Worm (Caenorhabditis elegans) whole organism, young adult: ENCODE data around the gene col-74.
A peak's percentile ranks its signal among the peaks of the same experiment; 100 is the strongest.
"Not testable (repeated sequence)": the region's sequence is repeated elsewhere in the genome, so short reads cannot be mapped to it uniquely, and the experiment has no call there.

ENCODE experiments used
- B0261.1 ChIP-seq: sonication (generic microtip); optimal IDR thresholded peaks from 2 replicates; lab custom pipeline; 2016; ENCODE audit warnings: mild to moderate bottlenecking, missing genetic modification characterization, moderate library complexity, missing compliant biosample characterization
- F10E7.11 ChIP-seq: sonication (generic microtip); optimal IDR thresholded peaks from 2 replicates; lab custom pipeline; 2017; ENCODE audit warnings: mild to moderate bottlenecking, missing genetic modification characterization, moderate library complexity, missing compliant biosample characterization
- K12H6.12 ChIP-seq: fragments of 200-800 bp; sonication (Bioruptor generic); optimal IDR thresholded peaks from 2 replicates; lab custom pipeline; 2018; ENCODE audit warnings: mild to moderate bottlenecking, missing genetic modification characterization, missing compliant biosample characterization
- ama-1 ChIP-seq, 3 experiments: fragments of 150-350 bp in 1 of 3; sonication (generic microtip) in 2 of 3; optimal IDR thresholded peaks; 2 replicates each; lab custom pipeline; 2014 to 2018; ENCODE audit warnings: missing biosample characterization in 2 of 3, missing genetic modification characterization in 2 of 3, missing genetic modification reagents in 2 of 3
- atf-7 ChIP-seq: sonication (generic microtip); optimal IDR thresholded peaks from 2 replicates; lab custom pipeline; 2017; ENCODE audit warnings: mild to moderate bottlenecking, missing genetic modification characterization, missing compliant biosample characterization
- athp-1 ChIP-seq: sonication (generic microtip); optimal IDR thresholded peaks from 2 replicates; lab custom pipeline; 2017; ENCODE audit warnings: mild to moderate bottlenecking, missing genetic modification characterization, missing compliant biosample characterization
- attf-3 ChIP-seq: fragments of 200-800 bp; sonication (Bioruptor generic); conservative IDR thresholded peaks from 2 replicates; pipeline ENCODE4 v1.3.6; 2022; ENCODE audit warnings: missing genetic modification reagents, missing genetic modification characterization, missing compliant biosample characterization
- attf-5 ChIP-seq: fragments of 200-800 bp; sonication (Bioruptor generic); optimal IDR thresholded peaks from 2 replicates; lab custom pipeline; 2018; ENCODE audit warnings: mild to moderate bottlenecking, missing genetic modification characterization, missing compliant biosample characterization
- attf-6 ChIP-seq: fragments of 200-800 bp; sonication (Bioruptor generic); IDR thresholded peaks from 2 replicates; pipeline ENCODE4 v1.3.6; 2022; ENCODE audit warnings: missing genetic modification reagents, missing genetic modification characterization, missing compliant biosample characterization
- bed-1 ChIP-seq: fragments of 200-800 bp; sonication (Bioruptor generic); IDR thresholded peaks from 2 replicates; pipeline ENCODE4 v1.3.6; 2022; ENCODE audit warnings: missing genetic modification reagents, missing genetic modification characterization, missing compliant biosample characterization
- bed-2 ChIP-seq: fragments of 200-800 bp; sonication (Bioruptor generic); IDR thresholded peaks from 2 replicates; pipeline ENCODE4 v1.3.6; 2022; ENCODE audit warnings: missing genetic modification reagents, missing genetic modification characterization, missing compliant biosample characterization
- ccch-3 ChIP-seq: fragments of 200-800 bp; sonication (Bioruptor generic); optimal IDR thresholded peaks from 2 replicates; lab custom pipeline; 2018; ENCODE audit warnings: mild to moderate bottlenecking, missing genetic modification characterization, missing compliant biosample characterization
- ceh-100 ChIP-seq: fragments of 200-800 bp; sonication (Bioruptor generic); IDR thresholded peaks from 2 replicates; pipeline ENCODE4 v1.3.6; 2022; ENCODE audit warnings: missing genetic modification reagents, missing genetic modification characterization, missing compliant biosample characterization
- gei-17 ChIP-seq: fragments of 200-800 bp; sonication (Bioruptor generic); optimal IDR thresholded peaks from 2 replicates; lab custom pipeline; 2018; ENCODE audit warnings: mild to moderate bottlenecking, missing genetic modification characterization, missing compliant biosample characterization
- hmg-1.2 ChIP-seq: fragments of 200-800 bp; sonication (Bioruptor generic); IDR thresholded peaks from 2 replicates; pipeline ENCODE4 v1.3.6; 2022; ENCODE audit warnings: missing genetic modification reagents, missing genetic modification characterization, missing compliant biosample characterization
- let-526 ChIP-seq: fragments of 200-800 bp; sonication (Bioruptor generic); IDR thresholded peaks from 2 replicates; pipeline ENCODE4 v1.3.6; 2022; ENCODE audit warnings: missing genetic modification reagents, missing genetic modification characterization, missing compliant biosample characterization
- lin-26 ChIP-seq: fragments of 200-800 bp; sonication (Bioruptor generic); IDR thresholded peaks from 2 replicates; pipeline ENCODE4 v1.3.6; 2022; ENCODE audit warnings: missing genetic modification reagents, missing genetic modification characterization, missing compliant biosample characterization
- lin-54 ChIP-seq: fragments of 200-800 bp; sonication (Bioruptor generic); optimal IDR thresholded peaks from 2 replicates; lab custom pipeline; 2018; ENCODE audit warnings: mild to moderate bottlenecking, missing genetic modification characterization, missing compliant biosample characterization
- lsy-27 ChIP-seq: sonication (generic microtip); optimal IDR thresholded peaks from 2 replicates; lab custom pipeline; 2017; ENCODE audit warnings: missing genetic modification characterization, mild to moderate bottlenecking, missing compliant biosample characterization, antibody characterized with exemption, missing genotype, borderline replicate concordance; ENCODE audit not compliant: insufficient read depth
- mcd-1 ChIP-seq: fragments of 200-800 bp; sonication (Bioruptor generic); IDR thresholded peaks from 2 replicates; pipeline ENCODE4 v1.3.6; 2022; ENCODE audit warnings: missing genetic modification reagents, missing genetic modification characterization, missing compliant biosample characterization
- nfya-1 ChIP-seq: sonication (generic microtip); optimal IDR thresholded peaks from 2 replicates; lab custom pipeline; 2017; ENCODE audit warnings: antibody characterized with exemption, missing compliant biosample characterization, missing genetic modification characterization, borderline replicate concordance; ENCODE audit not compliant: insufficient read depth
- nhr-120 ChIP-seq: fragments of 200-800 bp; sonication (Bioruptor generic); IDR thresholded peaks from 2 replicates; pipeline ENCODE4 v1.3.6; 2022; ENCODE audit warnings: missing genetic modification characterization, missing compliant biosample characterization
- nhr-27 ChIP-seq: fragments of 200-800 bp; sonication (Bioruptor generic); optimal IDR thresholded peaks from 2 replicates; lab custom pipeline; 2018; ENCODE audit warnings: mild to moderate bottlenecking, missing genetic modification characterization, moderate library complexity, missing compliant biosample characterization
- pha-4 ChIP-seq: fragments of 150-350 bp; sonication (generic microtip); optimal IDR thresholded peaks from 2 replicates; lab custom pipeline; 2014; ENCODE audit warnings: missing biosample characterization, missing genetic modification reagents, missing genetic modification characterization
- snpc-4 ChIP-seq, 5 experiments: fragments of 150-350 bp in 1 of 5; sonication (generic microtip) in 4 of 5; optimal IDR thresholded peaks; 2 replicates each; lab custom pipeline; 2014 to 2018; ENCODE audit warnings: missing genetic modification characterization in 5 of 5, missing biosample characterization in 3 of 5, antibody characterized with exemption in 2 of 5, mild to moderate bottlenecking in 2 of 5, missing compliant biosample characterization in 2 of 5, missing genotype in 2 of 5, moderate library complexity in 2 of 5, missing genetic modification reagents in 1 of 5
- tbp1 ChIP-seq: fragments of 200-800 bp; sonication (Bioruptor generic); optimal IDR thresholded peaks from 2 replicates; lab custom pipeline; 2018; ENCODE audit warnings: mild to moderate bottlenecking, missing genetic modification characterization, missing compliant biosample characterization
- ztf-6 ChIP-seq: fragments of 200-800 bp; sonication (Bioruptor generic); IDR thresholded peaks from 2 replicates; pipeline ENCODE4 v1.3.6; 2022; ENCODE audit warnings: missing genetic modification reagents, missing genetic modification characterization, missing compliant biosample characterization

The col-74 gene

ce11 chrII:5873564-5874070, 43.4 kb downstream of the col-74 start, which contains the start of gene tex-2 (continued):
- TF ChIP-seq lin-54 (peak; percentile 20), pha-4 (tag; lab: Kevin White, UChicago) (no peak), K12H6.12 (tag; lab: Kevin White, UChicago) (no peak), lsy-27 (tag; lab: Kevin White, UChicago) (peak; percentile 14), ceh-100 (GFP tag; lab: Robert Waterston, UW) (peak; percentile 94), athp-1 (no peak), hmg-1.2 (GFP tag; lab: Robert Waterston, UW) (peak; percentile 70; the same call in 1 of the 2 replicates), mcd-1 (GFP tag; lab: Robert Waterston, UW) (peak; percentile 85), snpc-4 (GFP tag; optimal IDR thresholded peaks at IDR 0.05; lab: Kevin White, UChicago) (no peak), snpc-4 (tag; optimal IDR thresholded peaks at IDR 0.05; lab: Kevin White, UChicago) (peak in 1 of 4 experiments; percentile 51), ztf-6 (no peak), bed-1 (no peak), attf-6 (GFP tag; lab: Robert Waterston, UW) (no peak), tbp1 (peak; percentile 11), attf-5 (no peak), B0261.1 (no peak), ccch-3 (no peak), nfya-1 (tag; lab: Kevin White, UChicago) (no peak)
- TF ChIP-seq, all 124 proteins: peak for 15

DNA sequence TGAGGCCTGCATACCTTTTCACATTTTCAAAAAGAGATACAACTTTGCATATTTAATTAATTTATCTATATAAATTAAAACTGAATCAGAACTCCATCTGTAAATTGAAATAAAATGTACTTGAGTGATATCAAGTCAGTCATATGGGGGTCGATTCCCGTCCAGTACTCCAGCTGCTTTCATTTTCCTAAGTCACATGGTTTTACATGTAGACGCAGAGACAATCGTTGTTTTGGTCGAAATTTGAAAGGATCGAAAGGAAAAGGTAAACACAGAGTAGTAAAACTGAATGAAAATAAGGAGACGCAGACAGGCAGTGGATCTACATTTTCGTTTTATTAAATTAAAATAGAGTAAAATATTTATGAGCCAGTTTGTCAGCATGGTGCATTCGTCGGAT, 44.0 kb downstream of the col-74 start:
- no peak for TF ChIP-seq atf-7 (tag; lab: Kevin White, UChicago)
- TF ChIP-seq pha-4 (tag; lab: Kevin White, UChicago): peak; percentile 26

ce11 chrII:5876053-5876452, 45.9 kb downstream of the col-74 start, which contains the start of gene F55C12.6:
F55C12.6 (minus strand) TSS chrII:5876153.
- no peak for TF ChIP-seq let-526 (GFP tag; lab: Robert Waterston, UW)
- no peak for TF ChIP-seq ccch-3
- TF ChIP-seq snpc-4 (GFP tag; optimal IDR thresholded peaks at IDR 0.05; lab: Kevin White, UChicago): no peak
- TF ChIP-seq snpc-4 (tag; optimal IDR thresholded peaks at IDR 0.05; lab: Kevin White, UChicago): no peak
- no peak for TF ChIP-seq attf-3 (GFP tag; lab: Robert Waterston, UW)
- TF ChIP-seq nhr-27 (tag; lab: Kevin White, UChicago): no peak

DNA sequence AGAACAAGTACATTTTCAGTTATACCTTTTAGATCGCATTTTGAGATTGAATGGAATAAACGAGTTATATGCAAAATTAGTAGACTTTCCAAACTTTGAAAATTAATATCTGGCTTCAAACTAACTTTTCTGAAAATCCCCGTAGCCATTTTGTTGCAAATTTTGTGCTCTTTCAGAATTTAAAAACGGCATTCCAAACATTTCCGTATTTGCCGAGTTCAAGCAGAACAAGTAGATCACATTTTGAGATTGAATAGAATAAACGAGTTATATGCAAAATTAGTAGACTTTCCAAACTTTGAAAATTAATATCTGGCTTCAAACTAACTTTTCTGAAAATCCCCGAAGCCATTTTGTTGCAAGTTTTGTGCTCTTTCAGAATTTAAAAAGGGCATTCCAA, 46.3 kb downstream of the col-74 start, which contains the start of gene F55C12.2:
Gene F55C12.2 (plus strand): TSS at position 301 of the 400 bp plus-strand sequence.
- not testable (repeated sequence) for TF ChIP-seq ztf-6; bed-2 (GFP tag; lab: Robert Waterston, UW); F10E7.11 (tag; lab: Kevin White, UChicago)
- TF ChIP-seq, all 124 proteins: peak for 0; not testable (repeated sequence) for 124

DNA sequence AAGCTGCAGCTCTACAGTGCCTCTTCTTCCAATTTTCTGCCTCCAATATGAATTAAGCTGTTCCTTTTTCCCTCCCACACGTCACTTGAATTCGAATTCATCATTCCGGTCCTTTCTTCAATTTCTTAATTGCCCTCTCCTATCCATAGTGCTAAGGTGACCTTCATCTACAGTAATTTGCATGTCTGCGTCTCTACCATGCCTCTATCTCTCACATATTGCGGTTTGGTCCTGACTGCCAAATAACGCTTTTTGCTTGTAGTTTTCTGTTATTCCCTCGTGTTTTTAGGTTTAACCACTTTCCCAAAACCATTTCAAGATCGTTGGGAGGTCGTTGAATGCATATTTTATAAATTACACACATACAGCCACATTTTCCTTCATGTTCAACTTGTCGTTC, 50.5 kb downstream of the col-74 start:
- TF ChIP-seq nhr-120: no peak
- TF ChIP-seq ama-1 (optimal IDR thresholded peaks at IDR 0.05; lab: Kevin White, UChicago): no peak
- no peak for TF ChIP-seq ama-1 (GFP tag; optimal IDR thresholded peaks at IDR 0.05; lab: Kevin White, UChicago)
- no peak for TF ChIP-seq gei-17 (GFP tag; lab: Kevin White, UChicago)
- 0 out of 2 replicates have a peak, but pooled peaks have one; percentile 25 for TF ChIP-seq lin-26 (GFP tag; lab: Robert Waterston, UW)
